Worm (Caenorhabditis elegans) whole organism, midembryonic: Measurements from ENCODE around the gene F16B12.7.
A peak's percentile ranks its signal among the peaks of the same experiment; 100 is the strongest.

Source experiments
- T22C8.4 ChIP-seq: fragments of 200-800 bp; sonication (Bioruptor generic); IDR thresholded peaks from 2 replicates; pipeline ENCODE4 v1.3.6; 2022; ENCODE audit warnings: missing genetic modification characterization, missing compliant biosample characterization
- cog-1 ChIP-seq: sonication (generic microtip); optimal IDR thresholded peaks from 2 replicates; lab custom pipeline; 2016; ENCODE audit warnings: missing genetic modification characterization, missing compliant biosample characterization
- flt-1 ChIP-seq: fragments of 200-800 bp; sonication (Bioruptor generic); IDR thresholded peaks from 2 replicates; pipeline ENCODE4 v1.3.6; 2022; ENCODE audit warnings: missing genetic modification characterization, missing compliant biosample characterization
- klf-2 ChIP-seq: fragments of 200-800 bp; sonication (Bioruptor generic); conservative IDR thresholded peaks from 2 replicates; pipeline ENCODE4 v1.3.6; 2022; ENCODE audit warnings: missing genetic modification reagents, missing genetic modification characterization, missing compliant biosample characterization
- med-1 ChIP-seq: sonication (generic microtip); optimal IDR thresholded peaks from 2 replicates; lab custom pipeline; 2017; ENCODE audit warnings: missing genetic modification characterization, mild to moderate bottlenecking, missing compliant biosample characterization, antibody characterized with exemption, missing genetic modification reagents; ENCODE audit not compliant: insufficient read depth
- ref-1 ChIP-seq: fragments of 200-800 bp; sonication (Bioruptor generic); conservative IDR thresholded peaks from 2 replicates; pipeline ENCODE4 v1.3.6; 2022; ENCODE audit warnings: missing genetic modification reagents, missing genetic modification characterization, missing compliant biosample characterization
- tab-1 ChIP-seq: fragments of 200-800 bp; sonication (Bioruptor generic); IDR thresholded peaks from 2 replicates; pipeline ENCODE4 v1.3.6; 2022; ENCODE audit warnings: missing genetic modification characterization, missing compliant biosample characterization
- ztf-23 ChIP-seq: fragments of 200-800 bp; sonication (Bioruptor generic); IDR thresholded peaks from 2 replicates; pipeline ENCODE4 v1.3.6; 2022; ENCODE audit warnings: missing genetic modification reagents, missing genetic modification characterization, missing compliant biosample characterization
- ztf-29 ChIP-seq: fragments of 200-800 bp; sonication (Bioruptor generic); IDR thresholded peaks from 2 replicates; pipeline ENCODE4 v1.3.6; 2022; ENCODE audit warnings: missing genetic modification reagents, missing genetic modification characterization, missing compliant biosample characterization

F16B12.7 gene

ce11 chrX:14090089-14090488, 18.3 kb upstream of the F16B12.7 start, which contains the start of gene dsl-4:
TSS of gene dsl-4 (plus strand) at chrX:14090389.
- TF ChIP-seq tab-1 (GFP tag; lab: Robert Waterston, UW) (no peak), flt-1 (no peak), klf-2 (no peak), med-1 (GFP tag; lab: Kevin White, UChicago) (no peak), ztf-29 (GFP tag; lab: Robert Waterston, UW) (no peak), T22C8.4 (GFP tag; lab: Robert Waterston, UW) (no peak), cog-1 (tag; lab: Kevin White, UChicago) (no peak), ref-1 (no peak), ztf-23 (no peak)

- TF ChIP-seq cog-1 (tag; lab: Kevin White, UChicago) (no peak), T22C8.4 (GFP tag; lab: Robert Waterston, UW) (no peak), ref-1 (no peak), ztf-23 (no peak), ztf-29 (GFP tag; lab: Robert Waterston, UW) (no peak), med-1 (GFP tag; lab: Kevin White, UChicago) (no peak), klf-2 (no peak), flt-1 (no peak), tab-1 (GFP tag; lab: Robert Waterston, UW) (no peak)
Observed at ce11 chrX:14090990-14091389, 17.4 kb upstream of the F16B12.7 start.

- TF ChIP-seq klf-2 (no peak), ztf-29 (GFP tag; lab: Robert Waterston, UW) (no peak), flt-1 (no peak), med-1 (GFP tag; lab: Kevin White, UChicago) (no peak), T22C8.4 (GFP tag; lab: Robert Waterston, UW) (no peak)
Observed at ce11 chrX:14098618-14099118, 9.7 kb upstream of the F16B12.7 start, which contains the start of gene F16B12.4. TSS of gene F16B12.4 (minus strand) at chrX:14098668.

- TF ChIP-seq ztf-29 (GFP tag; lab: Robert Waterston, UW) (no peak), tab-1 (GFP tag; lab: Robert Waterston, UW) (no peak), klf-2 (no peak), T22C8.4 (GFP tag; lab: Robert Waterston, UW) (no peak), ref-1 (no peak), flt-1 (peak; percentile 35; the same call in 1 of the 2 replicates), cog-1 (tag; lab: Kevin White, UChicago) (peak; percentile 71)
Observed at ce11 chrX:14101986-14102385, 6.4 kb upstream of the F16B12.7 start, which contains the start of gene F16B12.6. TSS of gene F16B12.6 (plus strand) at chrX:14102316.

- no peak for TF ChIP-seq ref-1
- no peak for TF ChIP-seq flt-1
- TF ChIP-seq tab-1 (GFP tag; lab: Robert Waterston, UW) = no peak
- no peak for TF ChIP-seq ztf-23
- no peak for TF ChIP-seq cog-1 (tag; lab: Kevin White, UChicago)
Observed at ce11 chrX:14102474-14102873, 5.9 kb upstream of the F16B12.7 start.

ce11 chrX:14113347-14113746, 5.0 kb downstream of the F16B12.7 start, which contains the start of gene nhr-281:
TSS of gene nhr-281 (minus strand) at chrX:14113447.
- no peak for TF ChIP-seq ref-1
- no peak for TF ChIP-seq tab-1 (GFP tag; lab: Robert Waterston, UW)
- TF ChIP-seq klf-2 = no peak
- no peak for TF ChIP-seq ztf-29 (GFP tag; lab: Robert Waterston, UW)
- no peak for TF ChIP-seq med-1 (GFP tag; lab: Kevin White, UChicago)
- no peak for TF ChIP-seq cog-1 (tag; lab: Kevin White, UChicago)
- TF ChIP-seq ztf-23 = no peak
- TF ChIP-seq flt-1 = no peak
- TF ChIP-seq T22C8.4 (GFP tag; lab: Robert Waterston, UW) = no peak

ce11 chrX:14115480-14116161, 7.3 kb downstream of the F16B12.7 start, which contains the start of gene F28H6.7:
TSS of gene F28H6.7 (plus strand) at chrX:14116111.
- TF ChIP-seq med-1 (GFP tag; lab: Kevin White, UChicago) (peak; percentile 60), cog-1 (tag; lab: Kevin White, UChicago) (peak; percentile 12), tab-1 (GFP tag; lab: Robert Waterston, UW) (peak; percentile 98), T22C8.4 (GFP tag; lab: Robert Waterston, UW) (peak; percentile 92), ref-1 (peak; percentile 98), ztf-29 (GFP tag; lab: Robert Waterston, UW) (peak; percentile 96), flt-1 (peak; percentile 98), klf-2 (peak; percentile 87), ztf-23 (peak; percentile 96)

ce11 chrX:14118762-14119161, 10.4 kb downstream of the F16B12.7 start:
- no peak for TF ChIP-seq flt-1
- TF ChIP-seq med-1 (GFP tag; lab: Kevin White, UChicago) = no peak
- no peak for TF ChIP-seq ztf-29 (GFP tag; lab: Robert Waterston, UW)
- no peak for TF ChIP-seq klf-2
- no peak for TF ChIP-seq ref-1
- no peak for TF ChIP-seq T22C8.4 (GFP tag; lab: Robert Waterston, UW)
- no peak for TF ChIP-seq ztf-23
- no peak for TF ChIP-seq tab-1 (GFP tag; lab: Robert Waterston, UW)
- no peak for TF ChIP-seq cog-1 (tag; lab: Kevin White, UChicago)

ce11 chrX:14125870-14126269, 17.5 kb downstream of the F16B12.7 start, which contains the start of gene F28H6.6:
TSS of gene F28H6.6 (minus strand) at chrX:14125879.
- TF ChIP-seq ztf-29 (GFP tag; lab: Robert Waterston, UW) (no peak), cog-1 (tag; lab: Kevin White, UChicago) (no peak), ztf-23 (no peak), tab-1 (GFP tag; lab: Robert Waterston, UW) (no peak)
